Fruit fly (Drosophila melanogaster) Kc167 (cell line): Measurements from ENCODE around the gene MESR6.

ENCODE experiments used
- Myc ChIP-seq: fragments of >200 bp; optimal IDR thresholded peaks from 2 replicates; lab custom pipeline; 2017; ENCODE audit warnings: missing external identifiers
- Sin3A ChIP-seq: fragments of >200 bp; optimal IDR thresholded peaks from 2 replicates; lab custom pipeline; 2018; ENCODE audit warnings: missing external identifiers
- h ChIP-seq: fragments of >200 bp; optimal IDR thresholded peaks from 3 replicates; lab custom pipeline; 2018; ENCODE audit warnings: missing external identifiers
- insv ChIP-seq: fragments of >200 bp; optimal IDR thresholded peaks from 3 replicates; lab custom pipeline; 2018; ENCODE audit warnings: missing external identifiers
- psq ChIP-seq: fragments of >200 bp; optimal IDR thresholded peaks from 2 replicates; lab custom pipeline; 2017; ENCODE audit warnings: missing external identifiers
- ttk ChIP-seq: sonication (Bioruptor generic); optimal IDR thresholded peaks from 2 replicates; lab custom pipeline; 2017; ENCODE audit warnings: missing external identifiers

The MESR6 gene

DNA sequence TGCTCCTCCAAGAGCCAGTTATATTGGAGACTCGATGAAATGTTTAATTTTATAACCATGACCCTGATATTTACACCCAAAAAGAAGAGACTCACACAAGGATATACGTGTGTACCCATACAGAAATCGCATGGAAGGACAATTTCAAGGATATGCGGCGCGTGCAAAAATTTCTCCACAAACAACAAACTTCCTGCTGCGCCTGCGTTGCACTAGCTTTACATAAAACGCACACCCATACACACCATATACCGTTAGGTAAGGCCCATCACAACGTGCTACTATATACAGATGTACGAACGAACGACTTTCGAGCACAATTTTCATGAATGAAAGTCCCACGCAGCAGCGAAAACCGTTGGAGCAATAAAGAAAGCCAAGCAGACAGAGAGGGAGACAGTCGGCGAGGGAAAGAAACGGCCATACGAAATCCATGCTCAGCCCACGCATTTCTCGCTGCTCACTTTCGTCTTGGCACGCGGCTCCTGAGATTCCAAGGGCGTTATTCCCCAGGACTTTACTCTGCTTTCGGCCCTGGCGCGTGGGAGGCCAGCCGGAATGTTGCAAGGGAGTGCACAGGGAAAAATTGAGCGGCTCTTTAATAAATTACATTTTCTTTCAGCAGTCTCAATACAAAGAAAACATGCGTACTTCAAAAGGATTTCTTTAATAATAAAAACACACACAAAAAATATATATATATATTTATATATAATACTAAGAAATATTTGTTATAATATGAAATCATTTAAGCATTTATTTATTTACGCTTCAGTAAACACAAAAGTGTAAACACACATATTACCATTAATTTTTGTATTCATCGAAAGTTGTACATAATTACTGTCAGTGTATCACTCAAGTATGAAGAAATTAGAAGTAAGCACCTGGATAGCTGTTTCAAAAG is 4.8 kb upstream of the MESR6 start:
- TF ChIP-seq Myc (lab: Kevin White, UChicago) (no peak), Sin3A (no peak), ttk (lab: Kevin White, UChicago) (no peak)

DNA sequence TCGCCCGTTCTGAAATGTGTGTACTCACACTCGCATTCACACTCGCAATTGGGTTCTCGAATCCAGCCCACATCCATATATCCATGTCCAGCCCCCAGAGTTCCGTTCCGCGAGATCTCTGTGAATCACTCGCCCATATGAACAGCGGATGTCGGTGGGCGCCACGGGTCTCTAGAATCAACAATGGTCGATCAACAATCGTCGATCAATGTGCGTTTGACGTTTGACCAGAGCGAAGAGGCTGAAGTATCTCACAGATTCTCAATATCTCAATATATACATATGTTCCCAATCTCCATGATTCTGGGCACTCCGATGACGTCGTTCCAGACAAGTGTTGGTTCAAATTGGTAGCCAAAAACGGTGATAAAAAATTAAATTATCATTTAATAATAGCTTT is 3.4 kb upstream of the MESR6 start:
- TF ChIP-seq insv (lab: Kevin White, UChicago) (no peak), h (lab: Kevin White, UChicago) (no peak), ttk (lab: Kevin White, UChicago) (no peak), Myc (lab: Kevin White, UChicago) (no peak), psq (no peak), Sin3A (no peak)

DNA sequence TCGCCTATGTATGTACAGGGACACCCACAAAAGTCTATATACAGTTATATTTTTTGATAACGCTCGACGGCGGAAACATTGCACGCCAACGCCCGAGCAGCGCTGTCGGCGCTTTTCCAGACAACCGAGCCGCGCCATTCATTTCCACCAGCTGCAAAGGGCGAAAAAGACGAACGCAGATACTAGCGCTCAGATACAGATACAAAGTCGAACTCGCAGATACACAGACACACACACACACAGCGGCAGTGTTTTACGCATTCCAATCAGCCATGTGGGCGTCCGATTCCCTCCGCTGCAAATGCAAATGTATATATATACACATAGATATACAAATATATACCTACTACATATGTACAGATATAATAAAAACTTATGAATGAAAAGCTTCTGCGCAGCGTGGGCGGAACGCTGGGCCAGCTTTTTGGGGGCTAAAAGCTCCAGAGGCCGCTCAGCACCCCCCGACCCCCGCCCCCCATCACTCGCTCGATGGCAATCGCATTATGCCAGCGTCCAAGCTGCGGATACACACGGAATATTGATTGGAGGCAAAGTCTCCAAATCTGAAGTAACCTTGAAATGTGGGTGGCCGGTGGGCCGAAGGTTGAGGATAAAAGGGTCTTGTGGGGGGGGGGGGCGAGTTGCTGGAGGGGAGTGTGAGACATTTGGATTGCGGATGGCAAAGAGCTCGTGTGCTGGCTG is 896 bp upstream of the MESR6 start:
- TF ChIP-seq ttk (lab: Kevin White, UChicago) (no peak), Myc (lab: Kevin White, UChicago) (no peak), Sin3A (no peak), insv (lab: Kevin White, UChicago) (no peak), psq (no peak), h (lab: Kevin White, UChicago) (no peak)

DNA sequence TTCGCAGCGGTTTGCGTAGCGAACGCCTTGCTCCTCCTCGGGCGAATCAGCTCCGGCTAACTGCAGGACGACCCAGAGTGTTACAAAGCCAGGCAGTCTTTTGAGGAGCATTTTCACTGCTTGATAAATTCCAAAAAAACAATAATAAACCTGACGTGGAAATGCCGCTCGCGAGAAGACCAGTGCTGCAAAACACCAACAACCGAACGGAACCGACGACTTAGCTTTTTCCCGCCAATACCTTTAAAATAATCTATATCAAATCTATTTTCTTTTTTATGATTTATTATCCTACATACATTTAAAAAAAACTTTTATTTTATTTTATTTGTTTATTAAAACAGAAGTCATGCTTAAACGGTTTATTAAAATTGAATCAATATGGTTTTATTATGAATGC is 3.6 kb downstream of the MESR6 start, which contains the start of gene CNPYb:
Gene CNPYb, minus strand, starts transcription at position 186 of the 400 bp plus-strand sequence.
- TF ChIP-seq psq (no peak), ttk (lab: Kevin White, UChicago) (no peak), Myc (lab: Kevin White, UChicago) (no peak), h (lab: Kevin White, UChicago) (no peak), Sin3A (no peak), insv (lab: Kevin White, UChicago) (no peak)

DNA sequence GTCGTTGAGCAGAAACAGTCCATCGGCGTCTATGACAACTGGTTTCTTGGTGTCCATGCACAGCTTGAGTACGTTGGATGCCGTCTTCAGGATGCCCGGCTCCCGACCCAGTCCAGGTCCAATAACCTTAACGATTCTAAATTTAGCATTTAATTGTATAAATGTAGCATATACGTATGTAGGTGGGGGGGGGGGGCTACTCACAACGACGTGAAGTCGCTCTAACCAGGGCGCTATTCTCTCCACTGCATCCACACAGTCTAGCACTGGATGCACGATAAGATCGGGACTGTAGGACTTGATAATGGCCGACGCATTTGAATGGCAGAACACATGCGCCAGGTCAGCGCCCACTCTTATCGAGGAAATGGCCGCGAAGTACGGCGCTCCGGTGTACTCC is 4.6 kb downstream of the MESR6 start:
- TF ChIP-seq psq (no peak), h (lab: Kevin White, UChicago) (no peak), ttk (lab: Kevin White, UChicago) (no peak), Myc (lab: Kevin White, UChicago) (no peak), Sin3A (no peak), insv (lab: Kevin White, UChicago) (no peak)

DNA sequence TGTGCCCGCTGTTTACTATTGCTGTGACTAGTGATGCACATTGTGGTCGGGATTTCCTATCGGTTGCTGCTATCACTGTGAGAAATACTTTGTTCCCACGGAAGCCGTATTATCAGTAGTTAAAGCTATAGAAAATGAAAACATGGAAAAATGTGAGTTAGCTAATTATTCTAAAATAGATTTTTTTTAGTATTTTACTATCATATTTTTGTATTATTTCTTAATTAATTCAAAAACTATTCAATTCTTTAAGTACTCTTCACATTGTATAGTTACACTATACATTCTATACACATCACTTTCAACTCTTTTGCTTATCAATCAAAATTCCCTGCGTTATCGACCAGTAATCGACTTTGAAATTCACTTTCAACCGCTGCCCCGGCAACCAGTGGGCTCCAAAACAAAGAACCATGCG is 5.2 kb downstream of the MESR6 start, which contains the start of the genes Naxd and CG14079:
Gene Naxd, minus strand, starts transcription at position 45 of the 418 bp plus-strand sequence.
Gene CG14079, plus strand, starts transcription at position 335 of the 418 bp plus-strand sequence.
- TF ChIP-seq insv (lab: Kevin White, UChicago) (no peak), ttk (lab: Kevin White, UChicago) (no peak), psq (no peak), h (lab: Kevin White, UChicago) (no peak), Sin3A (no peak), Myc (lab: Kevin White, UChicago) (no peak)

DNA sequence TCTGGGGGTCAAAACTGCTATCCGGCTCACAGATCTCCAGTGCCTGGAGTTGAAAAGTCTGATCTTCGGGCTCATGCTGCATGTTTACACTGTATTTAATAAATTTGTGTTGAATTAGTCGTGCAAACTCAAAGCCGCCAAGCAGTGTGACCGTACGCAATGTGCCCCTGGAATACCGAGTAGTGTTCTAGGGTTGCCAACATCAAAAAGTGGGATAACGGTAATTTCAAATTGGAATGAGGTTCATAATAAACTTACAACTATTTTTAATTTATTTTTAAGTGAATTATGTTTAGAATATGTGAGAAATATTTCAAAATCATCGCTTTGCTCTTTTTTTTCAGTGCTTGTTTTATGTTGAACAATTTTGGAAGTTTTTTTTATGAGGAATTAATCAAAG is 7.7 kb downstream of the MESR6 start, which contains the start of gene Gem2:
Gene Gem2, minus strand, starts transcription at position 176 of the 400 bp plus-strand sequence.
- TF ChIP-seq Myc (lab: Kevin White, UChicago), result no peak
- no peak for TF ChIP-seq Sin3A
- no peak for TF ChIP-seq ttk (lab: Kevin White, UChicago)
- TF ChIP-seq psq, result no peak
- TF ChIP-seq insv (lab: Kevin White, UChicago), result no peak
- no peak for TF ChIP-seq h (lab: Kevin White, UChicago)

DNA sequence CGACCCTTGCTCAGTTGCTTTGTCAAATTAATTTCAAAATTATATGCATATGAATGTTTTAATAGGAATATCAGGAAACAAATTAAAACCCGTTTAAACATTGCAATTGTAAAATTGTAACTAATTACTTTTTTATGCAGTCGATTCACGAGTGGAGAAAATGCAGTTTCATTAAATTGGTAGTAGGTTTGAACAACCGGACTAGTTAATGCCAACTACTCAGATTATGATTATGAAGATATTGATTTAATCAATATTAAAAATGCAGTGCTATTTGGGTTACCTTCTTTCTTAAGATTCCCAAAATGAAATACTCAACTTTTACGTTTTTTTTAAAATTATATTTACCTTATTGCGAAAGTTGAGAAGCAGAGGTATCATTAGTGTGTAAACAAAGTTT is 37.1 kb downstream of the MESR6 start, which contains the start of gene Spn75F:
Gene Spn75F, minus strand, starts transcription at position 101 of the 400 bp plus-strand sequence.
- TF ChIP-seq psq, result no peak

DNA sequence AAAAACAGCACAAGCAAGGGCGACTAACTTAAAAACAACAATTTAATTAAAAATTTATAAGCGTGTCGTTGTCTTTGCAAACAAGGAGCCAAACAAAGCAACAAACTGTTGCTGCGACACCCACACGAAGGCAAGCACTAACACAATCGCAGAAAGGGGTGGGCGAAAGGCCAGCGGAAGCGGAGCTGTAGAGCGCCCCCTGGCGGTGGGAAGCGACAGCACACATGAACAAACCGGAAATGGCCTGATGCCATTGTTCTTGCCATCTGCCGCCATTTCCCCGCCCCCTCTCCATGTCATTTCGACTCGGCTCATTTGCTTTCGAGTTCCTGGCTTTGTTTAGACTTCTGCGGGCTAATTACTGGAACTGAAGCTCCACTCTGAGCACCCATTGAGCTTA is 40.1 kb downstream of the MESR6 start:
- TF ChIP-seq psq, result no peak
- TF ChIP-seq Myc (lab: Kevin White, UChicago), result no peak
- TF ChIP-seq ttk (lab: Kevin White, UChicago), result no peak
- no peak for TF ChIP-seq h (lab: Kevin White, UChicago)
- TF ChIP-seq insv (lab: Kevin White, UChicago), result no peak
- TF ChIP-seq Sin3A, result no peak

DNA sequence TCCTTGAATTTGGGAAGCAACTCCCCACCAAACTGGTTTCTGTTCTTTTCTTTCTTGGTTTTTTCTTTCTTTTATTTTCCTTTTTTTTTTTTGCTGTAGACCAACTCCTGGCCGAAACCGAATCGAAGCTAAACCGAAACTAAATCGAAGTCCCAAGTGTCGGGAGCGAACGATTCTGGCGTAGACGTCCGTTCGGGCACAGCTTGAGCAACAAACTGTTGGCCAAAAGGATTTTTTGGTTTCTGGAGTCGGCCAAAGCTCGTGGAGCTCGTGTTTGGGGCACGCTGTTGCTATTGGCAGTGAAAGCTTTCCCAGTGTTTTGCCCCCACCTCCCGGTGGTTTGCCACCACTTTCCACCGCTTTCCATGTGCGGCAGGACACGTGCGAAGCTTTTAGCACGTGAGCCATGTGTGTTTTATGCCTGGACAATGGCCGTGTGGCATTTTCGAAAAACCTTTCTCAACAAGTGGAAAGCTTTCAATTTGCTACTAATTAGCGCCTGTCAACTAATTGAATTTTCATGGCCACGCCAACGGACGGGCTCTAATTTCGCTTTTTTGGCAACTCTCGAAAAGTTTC is 46.5 kb downstream of the MESR6 start, which contains the start of gene CG14082:
Gene CG14082, minus strand, starts transcription at position 51 of the 579 bp plus-strand sequence.
- TF ChIP-seq Sin3A, result no peak
- no peak for TF ChIP-seq insv (lab: Kevin White, UChicago)
- no peak for TF ChIP-seq ttk (lab: Kevin White, UChicago)
- no peak for TF ChIP-seq h (lab: Kevin White, UChicago)
- no peak for TF ChIP-seq Myc (lab: Kevin White, UChicago)

DNA sequence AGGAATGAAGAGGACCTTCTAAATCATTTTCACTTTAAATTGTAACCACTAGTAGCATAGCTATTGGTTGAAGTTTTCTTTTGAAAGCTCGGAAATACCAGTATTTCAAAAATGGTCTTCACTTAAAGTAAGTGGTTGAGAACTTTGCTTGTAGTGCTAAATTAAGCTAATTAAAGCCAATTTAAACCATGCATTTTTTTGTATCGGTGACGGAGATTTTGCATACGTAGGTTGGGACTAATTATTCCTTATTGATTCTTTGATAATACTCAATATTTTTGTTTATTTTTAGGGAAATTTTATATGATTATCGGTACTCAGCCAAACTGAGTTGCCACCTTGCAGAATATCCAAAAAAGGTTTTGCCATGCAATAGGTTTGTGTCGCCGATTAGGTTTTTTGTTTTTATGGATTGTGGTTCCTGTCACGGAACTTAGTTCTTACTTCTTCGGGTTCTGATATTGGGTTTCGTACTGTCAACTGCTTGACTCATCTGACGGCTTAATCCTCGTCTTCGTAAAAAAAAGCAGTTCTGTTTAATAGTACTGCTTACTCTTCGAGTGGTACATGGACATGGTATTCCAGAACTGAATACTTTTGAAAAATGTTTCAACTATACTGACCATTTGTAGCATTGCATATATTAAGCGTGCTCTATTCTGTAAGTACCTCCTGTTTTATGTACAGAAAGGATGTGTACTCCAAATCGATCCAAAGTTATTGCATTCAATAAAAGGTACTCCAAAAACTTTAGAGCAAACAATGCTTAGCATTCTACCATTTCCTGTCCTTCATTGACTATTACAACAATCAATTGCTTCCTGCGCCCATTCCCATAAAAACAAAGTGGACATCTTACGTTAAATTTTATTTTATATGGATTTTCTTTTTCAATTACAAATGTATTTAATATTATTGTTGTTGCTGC is 47.9 kb downstream of the MESR6 start:
- TF ChIP-seq Myc (lab: Kevin White, UChicago), result no peak
- no peak for TF ChIP-seq Sin3A
- no peak for TF ChIP-seq insv (lab: Kevin White, UChicago)
- no peak for TF ChIP-seq psq
- no peak for TF ChIP-seq h (lab: Kevin White, UChicago)
- no peak for TF ChIP-seq ttk (lab: Kevin White, UChicago)
